Worm (Caenorhabditis elegans): ENCODE data around the gene sre-2.

DNA sequence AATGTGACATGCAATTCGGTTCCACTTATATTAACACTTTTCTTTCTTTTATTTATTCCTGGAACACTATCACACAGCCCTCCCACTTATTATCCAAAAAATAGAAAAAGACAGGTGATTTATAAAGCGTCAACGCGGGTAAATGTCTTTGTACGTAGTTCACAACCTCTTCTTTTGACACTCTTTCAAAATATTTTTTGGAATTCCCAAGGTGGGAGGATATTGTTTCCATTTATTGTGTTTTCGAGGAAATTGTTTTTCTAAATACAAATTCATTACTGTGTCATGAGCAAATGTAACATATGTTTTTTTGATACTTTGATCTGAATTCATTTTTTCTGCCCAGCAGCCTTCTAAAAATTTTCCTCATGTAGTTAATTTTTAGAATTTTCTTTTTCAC is 44.0 kb downstream of the sre-2 start:
- TF ChIP-seq flt-1 (GFP tag; IDR thresholded peaks at IDR 0.05) (no peak), aly-1 (tag; optimal IDR thresholded peaks at IDR 0.05) (no peak), ceh-13 (GFP tag; optimal IDR thresholded peaks at IDR 0.05) (no peak), tbx-37 (GFP tag; conservative IDR thresholded peaks at IDR 0.05) (no peak), ama-1 (optimal IDR thresholded peaks at IDR 0.05) (no peak), sea-1 (GFP tag; conservative IDR thresholded peaks at IDR 0.05) (no peak), F13C5.2 (tag; optimal IDR thresholded peaks at IDR 0.05) (no peak), hmbx-1 (tag; optimal IDR thresholded peaks at IDR 0.05) (no peak), pes-1 (GFP tag; IDR thresholded peaks at IDR 0.05) (no peak), ets-7 (tag; optimal IDR thresholded peaks at IDR 0.05) (no peak), B0310.2 (tag; optimal IDR thresholded peaks at IDR 0.05) (no peak), tra-4 (tag; optimal IDR thresholded peaks at IDR 0.05) (no peak)
